Fruit fly (Drosophila melanogaster) whole organism, wandering third instar larva: ENCODE measurements around the gene CG5860.

Experiments used
- Abd-B ChIP-seq: fragments of >200 bp; optimal IDR thresholded peaks from 2 replicates; lab custom pipeline; 2017; ENCODE audit warnings: missing biosample characterization, missing genetic modification characterization
- Hnf4 ChIP-seq: fragments of 200-800 bp; sonication (Bioruptor generic); optimal IDR thresholded peaks from 2 replicates; lab custom pipeline; 2016; ENCODE audit warnings: missing biosample characterization, mild to moderate bottlenecking, missing genetic modification characterization
- Hr83 ChIP-seq: fragments of 200-300 bp; sonication (Bioruptor generic); optimal IDR thresholded peaks from 2 replicates; lab custom pipeline; 2016; ENCODE audit warnings: missing biosample characterization, mild to moderate bottlenecking, missing genetic modification characterization, moderate library complexity; ENCODE audit not compliant: poor library complexity, severe bottlenecking
- brk ChIP-seq: fragments of 200-800 bp; sonication (Bioruptor generic); optimal IDR thresholded peaks from 2 replicates; lab custom pipeline; 2016; ENCODE audit warnings: missing biosample characterization, mild to moderate bottlenecking, missing genetic modification characterization
- lola ChIP-seq: fragments of >200 bp; optimal IDR thresholded peaks from 2 replicates; lab custom pipeline; 2017; ENCODE audit warnings: missing biosample characterization, missing genetic modification characterization
- usp ChIP-seq: fragments of >200 bp; optimal IDR thresholded peaks from 2 replicates; lab custom pipeline; 2017; ENCODE audit warnings: missing biosample characterization, missing genetic modification characterization

- TF ChIP-seq Abd-B (GFP tag; lab: Kevin White, UChicago) = no peak
- no peak for TF ChIP-seq Hr83 (GFP tag; lab: Kevin White, UChicago)
- TF ChIP-seq lola (GFP tag; lab: Kevin White, UChicago) = no peak
- no peak for TF ChIP-seq usp
- TF ChIP-seq brk (GFP tag; lab: Kevin White, UChicago) = no peak
- no peak for TF ChIP-seq Hnf4
These were observed 7.7 kb downstream of the CG5860 start, which contains the start of gene CG33333 for dm6 chr3R:17417167-17417566.
